Worm (Caenorhabditis elegans) whole organism, L2 larva: ENCODE data around the gene gon-14.

ENCODE experiments used
- R02D3.7 ChIP-seq: fragments of 150-350 bp; optimal IDR thresholded peaks from 2 replicates; lab custom pipeline; 2014; ENCODE audit warnings: missing biosample characterization, missing genetic modification characterization
- aly-2 ChIP-seq: fragments of 150-350 bp; optimal IDR thresholded peaks from 2 replicates; lab custom pipeline; 2014; ENCODE audit warnings: missing biosample characterization, missing genetic modification characterization
- ama-1 ChIP-seq: fragments of 150-350 bp; optimal IDR thresholded peaks from 2 replicates; lab custom pipeline; 2018; ENCODE audit warnings: inconsistent platforms
- ceh-82 ChIP-seq: fragments of 150-350 bp; optimal IDR thresholded peaks from 2 replicates; lab custom pipeline; 2014; ENCODE audit warnings: missing biosample characterization, missing genetic modification characterization
- lin-13 ChIP-seq: fragments of 150-350 bp; optimal IDR thresholded peaks from 2 replicates; lab custom pipeline; 2014; ENCODE audit warnings: missing biosample characterization, missing genetic modification reagents, missing genetic modification characterization
- nhr-11 ChIP-seq: fragments of 150-350 bp; optimal IDR thresholded peaks from 2 replicates; lab custom pipeline; 2014; ENCODE audit warnings: missing biosample characterization, missing genetic modification characterization
- nhr-129 ChIP-seq: fragments of 150-350 bp; optimal IDR thresholded peaks from 2 replicates; lab custom pipeline; 2014; ENCODE audit warnings: missing biosample characterization, missing genetic modification characterization
- nhr-77 ChIP-seq: fragments of 150-350 bp; optimal IDR thresholded peaks from 2 replicates; lab custom pipeline; 2014; ENCODE audit warnings: missing biosample characterization, missing genetic modification characterization

- TF ChIP-seq ama-1 (lab: Kevin White, UChicago) (no peak), nhr-77 (tag; lab: Kevin White, UChicago) (no peak), R02D3.7 (tag; lab: Kevin White, UChicago) (no peak), ceh-82 (tag; lab: Kevin White, UChicago) (no peak), nhr-11 (tag; lab: Kevin White, UChicago) (no peak), lin-13 (GFP tag; lab: Kevin White, UChicago) (no peak), aly-2 (tag; lab: Kevin White, UChicago) (no peak), nhr-129 (tag; lab: Kevin White, UChicago) (no peak)
Measured at ce11 chrV:6631866-6632265, 20.9 kb upstream of the gon-14 start.
